Worm (Caenorhabditis elegans) whole organism, L3 larva: ENCODE data around the gene F18E3.10.

Source experiments
- aly-2 ChIP-seq: fragments of 150-350 bp; optimal IDR thresholded peaks from 2 replicates; lab custom pipeline; 2014; ENCODE audit warnings: missing biosample characterization, missing genetic modification characterization
- egl-5 ChIP-seq: fragments of 150-350 bp; optimal IDR thresholded peaks from 2 replicates; lab custom pipeline; 2017; ENCODE audit warnings: missing biosample characterization, missing genetic modification reagents, missing genetic modification characterization, inconsistent platforms
- unc-39 ChIP-seq: sonication (generic microtip); optimal IDR thresholded peaks from 4 replicates; lab custom pipeline; 2017; ENCODE audit warnings: missing biosample characterization, missing genetic modification characterization
- zag-1 ChIP-seq: fragments of 150-350 bp; optimal IDR thresholded peaks from 2 replicates; lab custom pipeline; 2014; ENCODE audit warnings: missing biosample characterization, missing genetic modification characterization

- TF ChIP-seq aly-2: no peak
- TF ChIP-seq egl-5: no peak
- TF ChIP-seq unc-39 (tag; lab: Kevin White, UChicago): no peak
- TF ChIP-seq zag-1 (tag; lab: Kevin White, UChicago): no peak
These were observed at the start of gene F18E3.10 for ce11 chrV:7424336-7424735.
